Fruit fly (Drosophila melanogaster) whole organism, wandering third instar larva: ENCODE data around the gene CG13014.

ENCODE experiments used
- CG32264 ChIP-seq: fragments of 200-800 bp; sonication (Bioruptor generic); optimal IDR thresholded peaks from 2 replicates; lab custom pipeline; 2016; ENCODE audit warnings: missing biosample characterization, missing genetic modification characterization
- CrebA ChIP-seq: fragments of 200-800 bp; sonication (Bioruptor generic); optimal IDR thresholded peaks from 2 replicates; lab custom pipeline; 2016; ENCODE audit warnings: missing biosample characterization, mild to moderate bottlenecking, missing genetic modification characterization, borderline replicate concordance
- Dfd ChIP-seq: fragments of >200 bp; optimal IDR thresholded peaks from 2 replicates; lab custom pipeline; 2017; ENCODE audit warnings: missing biosample characterization, missing genetic modification characterization
- GATAd ChIP-seq: sonication (Bioruptor generic); optimal IDR thresholded peaks from 2 replicates; lab custom pipeline; 2016; ENCODE audit warnings: missing biosample characterization, missing genetic modification characterization
- HLH106 ChIP-seq: fragments of 200-800 bp; optimal IDR thresholded peaks from 3 replicates; lab custom pipeline; 2019; ENCODE audit warnings: missing biosample characterization, mild to moderate bottlenecking, missing genetic modification characterization, moderate library complexity
- Hnf4 ChIP-seq: fragments of 200-800 bp; sonication (Bioruptor generic); optimal IDR thresholded peaks from 2 replicates; lab custom pipeline; 2016; ENCODE audit warnings: missing biosample characterization, mild to moderate bottlenecking, missing genetic modification characterization
- Hr78 ChIP-seq: fragments of >200 bp; optimal IDR thresholded peaks from 2 replicates; lab custom pipeline; 2017; ENCODE audit warnings: missing biosample characterization, missing genetic modification characterization
- Hr83 ChIP-seq: fragments of 200-300 bp; sonication (Bioruptor generic); optimal IDR thresholded peaks from 2 replicates; lab custom pipeline; 2016; ENCODE audit warnings: missing biosample characterization, mild to moderate bottlenecking, missing genetic modification characterization, moderate library complexity; ENCODE audit not compliant: poor library complexity, severe bottlenecking
- Jra ChIP-seq: sonication (Bioruptor generic); optimal IDR thresholded peaks from 2 replicates; lab custom pipeline; 2016; ENCODE audit warnings: missing biosample characterization, missing genetic modification characterization
- Myc ChIP-seq: fragments of >200 bp; optimal IDR thresholded peaks from 2 replicates; lab custom pipeline; 2017
- N ChIP-seq: fragments of >200 bp; optimal IDR thresholded peaks from 2 replicates; lab custom pipeline; 2018; ENCODE audit warnings: missing biosample characterization, missing external identifiers, missing genetic modification characterization
- OdsH ChIP-seq: fragments of 200-800 bp; sonication (Bioruptor generic); optimal IDR thresholded peaks from 2 replicates; lab custom pipeline; 2016; ENCODE audit warnings: missing biosample characterization, mild to moderate bottlenecking, missing genetic modification characterization
- Sp1 ChIP-seq: fragments of 200-800 bp; sonication (Bioruptor generic); optimal IDR thresholded peaks from 3 replicates; lab custom pipeline; 2019; ENCODE audit warnings: missing biosample characterization, mild to moderate bottlenecking, missing genetic modification characterization, moderate library complexity
- Vsx2 ChIP-seq: fragments of 200-300, 225-300 bp; sonication (Bioruptor generic); optimal IDR thresholded peaks from 2 replicates; lab custom pipeline; 2018; ENCODE audit warnings: missing biosample characterization, missing genetic modification characterization; ENCODE audit not compliant: partially characterized antibody
- br ChIP-seq: fragments of 200-800 bp; sonication (Bioruptor generic); optimal IDR thresholded peaks from 2 replicates; lab custom pipeline; 2016; ENCODE audit warnings: missing biosample characterization, missing genetic modification characterization
- brk ChIP-seq: fragments of 200-800 bp; sonication (Bioruptor generic); optimal IDR thresholded peaks from 2 replicates; lab custom pipeline; 2016; ENCODE audit warnings: missing biosample characterization, mild to moderate bottlenecking, missing genetic modification characterization
- dl ChIP-seq, 2 experiments: fragments of 175-275, 200-275 bp in 1 of 2; fragments of 200-275 bp in 1 of 2; sonication (Bioruptor generic); optimal IDR thresholded peaks; lab custom pipeline; 2018; ENCODE audit warnings: mild to moderate bottlenecking in 2 of 2, missing biosample characterization in 2 of 2, missing genetic modification characterization in 2 of 2, moderate library complexity in 2 of 2; ENCODE audit not compliant: partially characterized antibody in 2 of 2, insufficient read depth in 1 of 2
- dmrt93B ChIP-seq: fragments of 200-800 bp; sonication (Bioruptor generic); optimal IDR thresholded peaks from 2 replicates; lab custom pipeline; 2018; ENCODE audit warnings: missing biosample characterization, mild to moderate bottlenecking, missing genetic modification characterization
- dsf ChIP-seq: sonication (Bioruptor generic); optimal IDR thresholded peaks from 2 replicates; lab custom pipeline; 2016; ENCODE audit warnings: missing biosample characterization, missing genetic modification characterization, borderline replicate concordance
- ey ChIP-seq: fragments of 200-800 bp; sonication (Bioruptor generic); optimal IDR thresholded peaks from 2 replicates; lab custom pipeline; 2016; ENCODE audit warnings: missing biosample characterization, missing genetic modification characterization
- foxo ChIP-seq, 2 experiments: fragments of 200-800 bp; sonication (Bioruptor generic); optimal IDR thresholded peaks; 2 replicates in 1 of 2; 3 replicates in 1 of 2; lab custom pipeline; 2016 to 2017; ENCODE audit warnings: missing biosample characterization in 2 of 2, missing genetic modification characterization in 2 of 2
- fru ChIP-seq: fragments of 200-800 bp; sonication (Bioruptor generic); optimal IDR thresholded peaks from 3 replicates; lab custom pipeline; 2016; ENCODE audit warnings: missing biosample characterization, mild to moderate bottlenecking, missing genetic modification characterization
- h ChIP-seq: fragments of 200-800 bp; sonication (Bioruptor generic); optimal IDR thresholded peaks from 3 replicates; lab custom pipeline; 2016; ENCODE audit warnings: missing biosample characterization, mild to moderate bottlenecking, missing genetic modification characterization
- jim ChIP-seq: fragments of 175-275, 200-325 bp; sonication (Bioruptor generic); optimal IDR thresholded peaks from 2 replicates; lab custom pipeline; 2016; ENCODE audit warnings: missing biosample characterization, mild to moderate bottlenecking, missing genetic modification characterization
- pan ChIP-seq: fragments of >200 bp; optimal IDR thresholded peaks from 2 replicates; lab custom pipeline; 2017
- rgr ChIP-seq: fragments of 200-800 bp; sonication (Bioruptor generic); optimal IDR thresholded peaks from 3 replicates; lab custom pipeline; 2016; ENCODE audit warnings: missing biosample characterization, mild to moderate bottlenecking, missing genetic modification characterization
- sage ChIP-seq: fragments of 200-800 bp; sonication (Bioruptor generic); optimal IDR thresholded peaks from 2 replicates; lab custom pipeline; 2016; ENCODE audit warnings: missing biosample characterization, mild to moderate bottlenecking, missing genetic modification characterization
- sv ChIP-seq: fragments of 200-800 bp; sonication (Bioruptor generic); optimal IDR thresholded peaks from 3 replicates; lab custom pipeline; 2016; ENCODE audit warnings: missing biosample characterization, missing genetic modification characterization
- tai ChIP-seq: sonication (Bioruptor generic); optimal IDR thresholded peaks from 2 replicates; lab custom pipeline; 2016; ENCODE audit warnings: missing biosample characterization, missing genetic modification characterization
- usp ChIP-seq: fragments of >200 bp; optimal IDR thresholded peaks from 2 replicates; lab custom pipeline; 2017; ENCODE audit warnings: missing biosample characterization, missing genetic modification characterization
- woc ChIP-seq: sonication (Bioruptor generic); optimal IDR thresholded peaks from 2 replicates; lab custom pipeline; 2016; ENCODE audit warnings: missing biosample characterization, mild to moderate bottlenecking, missing genetic modification characterization

Gene CG13014

dm6 chrX:16582145-16582544 is 5.5 kb upstream of the CG13014 start:
- TF ChIP-seq Dfd (GFP tag; lab: Kevin White, UChicago) = no peak
- TF ChIP-seq Hr83 = peak; percentile 37
- no peak for TF ChIP-seq dl (GFP tag; optimal IDR thresholded peaks at IDR 0.05; lab: Kevin White, UChicago; ENCODE audit: insufficient read depth in 1 of 2, partially characterized antibody in 2 of 2)
- TF ChIP-seq, all 38 proteins: peak for 1

- TF ChIP-seq Hr83 (no peak), Dfd (GFP tag; lab: Kevin White, UChicago) (no peak), N (GFP tag; lab: Kevin White, UChicago) (no peak), rgr (GFP tag; lab: Kevin White, UChicago) (no peak), foxo (GFP tag; optimal IDR thresholded peaks at IDR 0.05; lab: Kevin White, UChicago) (no peak), br (GFP tag; lab: Kevin White, UChicago) (no peak), Hnf4 (GFP tag; lab: Kevin White, UChicago) (no peak), sv (GFP tag; lab: Kevin White, UChicago) (no peak), dmrt93B (no peak), usp (GFP tag; lab: Kevin White, UChicago) (no peak), Hr78 (GFP tag; lab: Kevin White, UChicago) (no peak), OdsH (no peak), HLH106 (tag; lab: Kevin White, UChicago) (no peak), Vsx2 (GFP tag; lab: Kevin White, UChicago) (no peak), ey (GFP tag; lab: Kevin White, UChicago) (no peak), GATAd (GFP tag; lab: Kevin White, UChicago) (no peak), woc (GFP tag; lab: Kevin White, UChicago) (no peak), h (GFP tag; lab: Kevin White, UChicago) (no peak), tai (no peak), sage (GFP tag; lab: Kevin White, UChicago) (no peak)
Measured at dm6 chrX:16583730-16584129, 3.9 kb upstream of the CG13014 start.

- TF ChIP-seq OdsH (peak; percentile 6), brk (GFP tag; lab: Kevin White, UChicago) (no peak), dsf (GFP tag; lab: Kevin White, UChicago) (no peak), CG32264 (GFP tag; lab: Kevin White, UChicago) (no peak), foxo (GFP tag; optimal IDR thresholded peaks at IDR 0.05; lab: Kevin White, UChicago) (peak in 1 of 2 experiments; percentile 44), pan (lab: Kevin White, UChicago) (no peak), fru (GFP tag; lab: Kevin White, UChicago) (no peak), ey (GFP tag; lab: Kevin White, UChicago) (peak; percentile 18), dl (GFP tag; optimal IDR thresholded peaks at IDR 0.05; lab: Kevin White, UChicago; ENCODE audit: insufficient read depth in 1 of 2, partially characterized antibody in 2 of 2) (no peak)
- TF ChIP-seq, all 38 proteins: peak for 3
Measured at dm6 chrX:16585569-16585968, 2.1 kb upstream of the CG13014 start.

dm6 chrX:16586178-16586890 is 1.3 kb upstream of the CG13014 start:
- TF ChIP-seq CrebA (no peak), pan (lab: Kevin White, UChicago) (no peak), Jra (GFP tag; lab: Kevin White, UChicago) (peak; percentile 7), Myc (lab: Kevin White, UChicago) (no peak), dmrt93B (no peak), Sp1 (GFP tag; lab: Kevin White, UChicago) (peak; percentile 42), br (GFP tag; lab: Kevin White, UChicago) (no peak), N (GFP tag; lab: Kevin White, UChicago) (peak; percentile 14), jim (GFP tag; lab: Kevin White, UChicago) (no peak), h (GFP tag; lab: Kevin White, UChicago) (no peak), Vsx2 (GFP tag; lab: Kevin White, UChicago) (no peak), Hnf4 (GFP tag; lab: Kevin White, UChicago) (peak; percentile 7)
